Fruit fly (Drosophila melanogaster): Measurements from ENCODE around the gene Ubc2.
A peak's percentile ranks its signal among the peaks of the same experiment; 100 is the strongest.

Gene Ubc2

dm6 chr2L:10748218-10748617 is 19.6 kb downstream of the Ubc2 start (continued):
- TF ChIP-seq CG5953 (GFP tag; IDR thresholded peaks at IDR 0.05) (0 out of 2 replicates have a peak, but pooled peaks have one; percentile 9), CG32767 (GFP tag; IDR thresholded peaks at IDR 0.05) (no peak), dpn (GFP tag; optimal IDR thresholded peaks at IDR 0.05) (no peak), knrl (GFP tag; IDR thresholded peaks at IDR 0.05; ENCODE audit: partially characterized antibody) (no peak), Doc2 (GFP tag; IDR thresholded peaks at IDR 0.05) (no peak), wdn (GFP tag; IDR thresholded peaks at IDR 0.05) (no peak), psq (GFP tag; optimal IDR thresholded peaks at IDR 0.05) (no peak), sd (tag; optimal IDR thresholded peaks at IDR 0.05) (no peak), aop (GFP tag; IDR thresholded peaks at IDR 0.05) (no peak), CG10366 (GFP tag; IDR thresholded peaks at IDR 0.05) (no peak), CG11560 (tag; IDR thresholded peaks at IDR 0.05) (no peak), gce (GFP tag; IDR thresholded peaks at IDR 0.05) (no peak), dmrt11E (tag; optimal IDR thresholded peaks at IDR 0.05) (no peak), HmgD (GFP tag; optimal IDR thresholded peaks at IDR 0.05) (no peak), CG10431 (GFP tag; optimal IDR thresholded peaks at IDR 0.05) (no peak), Dref (GFP tag; IDR thresholded peaks at IDR 0.05) (no peak), CG4707 (GFP tag; optimal IDR thresholded peaks at IDR 0.05) (no peak), inv (GFP tag; IDR thresholded peaks at IDR 0.05; ENCODE audit: partially characterized antibody) (no peak), CG10274 (GFP tag; optimal IDR thresholded peaks at IDR 0.05) (no peak), Rfx (GFP tag; IDR thresholded peaks at IDR 0.05) (no peak), Jarid2 (GFP tag; optimal IDR thresholded peaks at IDR 0.05) (no peak), CG12391 (tag; optimal IDR thresholded peaks at IDR 0.05) (peak; percentile 7), bowl (GFP tag; IDR thresholded peaks at IDR 0.05) (no peak), CG18619 (GFP tag; optimal IDR thresholded peaks at IDR 0.05) (no peak), Elba2 (GFP tag; optimal IDR thresholded peaks at IDR 0.05) (no peak), B-H2 (GFP tag; optimal IDR thresholded peaks at IDR 0.05) (no peak), CG2712 (tag; optimal IDR thresholded peaks at IDR 0.05) (peak; percentile 14), scrt (GFP tag; optimal IDR thresholded peaks at IDR 0.05) (no peak), sqz (GFP tag; optimal IDR thresholded peaks at IDR 0.05) (no peak), CG12769 (tag; optimal IDR thresholded peaks at IDR 0.05) (no peak), Ptx1 (GFP tag; IDR thresholded peaks at IDR 0.05) (no peak), vfl (GFP tag; optimal IDR thresholded peaks at IDR 0.05) (no peak), Pdp1 (GFP tag; optimal IDR thresholded peaks at IDR 0.05) (peak in 1 of 2 experiments; percentile 45), Xrp1 (GFP tag; IDR thresholded peaks at IDR 0.05) (peak; percentile 49; the same call in 1 of the 2 replicates), CG34422 (GFP tag; IDR thresholded peaks at IDR 0.05) (no peak), Side (GFP tag; optimal IDR thresholded peaks at IDR 0.05) (no peak), Hmx (GFP tag; optimal IDR thresholded peaks at IDR 0.05) (no peak), slbo (GFP tag; IDR thresholded peaks at IDR 0.05) (no peak), CTCF (GFP tag; optimal IDR thresholded peaks at IDR 0.05) (no peak), ATbp (GFP tag; optimal IDR thresholded peaks at IDR 0.05) (peak; percentile 29), lilli (GFP tag; optimal IDR thresholded peaks at IDR 0.05) (no peak), shn (GFP tag; optimal IDR thresholded peaks at IDR 0.05) (no peak), Dek (tag; optimal IDR thresholded peaks at IDR 0.05) (no peak), repo (GFP tag; optimal IDR thresholded peaks at IDR 0.05) (no peak), E2f1 (GFP tag; IDR thresholded peaks at IDR 0.05) (no peak), gem (tag; optimal IDR thresholded peaks at IDR 0.05) (no peak), pzg (GFP tag; optimal IDR thresholded peaks at IDR 0.05) (no peak), dmrt99B (tag; optimal IDR thresholded peaks at IDR 0.05) (no peak), ab (GFP tag; optimal IDR thresholded peaks at IDR 0.05) (no peak), Camta (GFP tag; optimal IDR thresholded peaks at IDR 0.05) (no peak), CG7839 (tag; optimal IDR thresholded peaks at IDR 0.05) (no peak), danr (GFP tag; IDR thresholded peaks at IDR 0.05) (no peak), CG10565 (GFP tag; optimal IDR thresholded peaks at IDR 0.05) (no peak)

Measured in whole organism, embryonic.